Worm (Caenorhabditis elegans): ENCODE measurements around the gene mec-1.

The mec-1 gene

DNA sequence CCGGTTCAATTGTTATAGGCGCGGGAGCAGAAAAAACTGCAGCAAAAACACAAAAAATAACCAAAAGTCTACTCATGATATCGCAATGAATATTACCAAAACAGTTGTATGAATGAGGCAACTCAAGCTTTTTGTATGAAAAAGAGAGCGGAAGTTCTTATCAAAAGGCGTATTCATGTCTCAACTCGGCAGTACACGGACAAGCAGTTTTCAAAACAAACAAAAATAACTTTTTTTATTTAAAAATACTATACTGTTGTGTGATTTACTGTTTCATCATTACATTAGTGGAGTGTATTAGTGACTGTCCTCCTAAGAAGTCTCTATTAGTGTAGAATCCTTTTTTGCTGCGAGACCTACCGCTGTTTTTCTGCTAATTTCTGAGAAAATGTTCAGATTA, 8.9 kb upstream of the mec-1 start, which contains the start of gene Y57E12B.4:
TSS of gene Y57E12B.4 (minus strand) at position 101 of the 400 bp plus-strand sequence.
- TF ChIP-seq lir-3 (tag; optimal IDR thresholded peaks at IDR 0.05), result no peak
- TF ChIP-seq pqm-1 (tag; optimal IDR thresholded peaks at IDR 0.05), result no peak
- no peak for TF ChIP-seq T26A8.4 (GFP tag; IDR thresholded peaks at IDR 0.05)
- TF ChIP-seq tag-97 (GFP tag; IDR thresholded peaks at IDR 0.05), result no peak
- no peak for TF ChIP-seq ceh-44 (GFP tag; IDR thresholded peaks at IDR 0.05)
- TF ChIP-seq R02D3.7 (tag; optimal IDR thresholded peaks at IDR 0.05), result no peak
- no peak for TF ChIP-seq vab-7 (GFP tag; IDR thresholded peaks at IDR 0.05)
- no peak for TF ChIP-seq lin-13 (GFP tag; optimal IDR thresholded peaks at IDR 0.05)
- TF ChIP-seq nhr-25 (tag; optimal IDR thresholded peaks at IDR 0.05; ENCODE audit: borderline replicate concordance, insufficient read depth), result no peak
- TF ChIP-seq Y105C5A.15 (GFP tag; IDR thresholded peaks at IDR 0.05), result no peak
- no peak for TF ChIP-seq nhr-77 (tag; optimal IDR thresholded peaks at IDR 0.05)
- TF ChIP-seq Y75B8A.6 (GFP tag; IDR thresholded peaks at IDR 0.05), result no peak

DNA sequence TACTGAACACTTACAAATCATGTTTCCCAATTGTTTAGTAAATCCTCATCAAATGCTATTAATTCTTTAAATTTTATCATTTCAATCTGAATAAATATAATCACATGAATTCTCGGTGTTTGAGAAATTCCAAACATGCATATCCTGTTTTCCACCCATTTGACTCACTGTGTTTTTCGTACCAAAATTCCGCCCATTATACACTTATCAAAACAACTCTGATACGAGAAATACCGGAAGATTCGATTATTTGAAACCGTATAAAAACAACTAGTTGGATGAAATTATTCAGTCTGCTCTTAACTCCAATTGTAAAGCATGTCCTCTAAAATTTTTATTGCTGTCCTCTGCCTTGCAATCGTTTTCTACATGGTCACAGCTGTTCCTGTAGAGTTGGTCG, 8.1 kb upstream of the mec-1 start, which contains the start of gene Y57E12B.1:
TSS of gene Y57E12B.1 (plus strand) at position 301 of the 400 bp plus-strand sequence.
- TF ChIP-seq mdl-1 (tag; optimal IDR thresholded peaks at IDR 0.05) (no peak), tag-97 (GFP tag; IDR thresholded peaks at IDR 0.05) (no peak), ama-1 (optimal IDR thresholded peaks at IDR 0.05) (no peak), attf-4 (tag; optimal IDR thresholded peaks at IDR 0.05) (no peak)

DNA sequence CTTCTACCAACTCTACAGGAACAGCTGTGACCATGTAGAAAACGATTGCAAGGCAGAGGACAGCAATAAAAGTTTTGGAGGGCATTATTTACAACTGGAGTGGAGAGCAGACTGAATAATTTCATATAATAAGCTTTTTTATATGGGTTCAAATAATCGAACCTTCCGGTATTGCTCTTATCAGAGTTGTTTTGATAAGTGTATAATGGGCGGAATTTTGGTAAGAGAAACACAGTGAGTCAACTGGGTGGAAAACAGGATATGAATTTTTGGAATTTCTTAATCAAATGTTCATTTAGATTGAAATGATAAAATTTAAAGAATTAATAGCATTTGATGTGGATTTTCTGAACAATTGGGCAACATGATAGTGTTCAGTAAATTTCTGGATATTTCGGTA, 6.6 kb upstream of the mec-1 start, which contains the start of gene Y57E12B.11:
TSS of gene Y57E12B.11 (minus strand) at position 101 of the 400 bp plus-strand sequence.
- TF ChIP-seq F10B5.3 (tag; optimal IDR thresholded peaks at IDR 0.05) (no peak), pha-4 (GFP tag; IDR thresholded peaks at IDR 0.05) (no peak), pha-4 (tag; optimal IDR thresholded peaks at IDR 0.05) (no peak), dmd-8 (GFP tag; IDR thresholded peaks at IDR 0.05) (no peak)

DNA sequence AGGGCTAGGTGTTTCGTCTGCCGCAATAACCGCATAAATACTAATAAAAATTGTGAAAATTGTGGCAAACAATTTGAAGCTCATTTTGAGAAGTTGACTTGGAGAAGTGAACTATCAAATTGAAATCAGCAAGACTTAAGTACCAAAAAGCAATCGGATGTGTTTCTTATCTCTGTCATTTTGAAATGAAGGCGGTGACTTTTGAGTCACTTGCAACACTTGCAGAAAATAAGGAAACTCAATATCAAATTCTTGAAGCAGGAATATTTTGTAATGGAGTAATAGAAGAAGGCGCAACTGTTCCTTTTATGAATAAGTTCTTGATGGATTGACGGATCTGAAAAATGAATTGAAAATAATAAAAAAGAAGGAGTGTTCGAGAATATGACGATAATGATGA, 5.0 kb upstream of the mec-1 start, which contains the start of gene T07H8.11:
TSS of gene T07H8.11 (minus strand) at position 101 of the 400 bp plus-strand sequence.
- no peak for TF ChIP-seq zfp-3 (GFP tag; conservative IDR thresholded peaks at IDR 0.05)
- TF ChIP-seq zfp-2 (tag; optimal IDR thresholded peaks at IDR 0.05), result no peak
- no peak for TF ChIP-seq dve-1 (tag; optimal IDR thresholded peaks at IDR 0.05; ENCODE audit: insufficient read depth)
- TF ChIP-seq aha-1 (tag), result no peak
- TF ChIP-seq mxl-2 (GFP tag; conservative IDR thresholded peaks at IDR 0.05), result no peak
- no peak for TF ChIP-seq lim-7 (GFP tag; IDR thresholded peaks at IDR 0.05)
- no peak for TF ChIP-seq nhr-102 (tag; optimal IDR thresholded peaks at IDR 0.05)
- TF ChIP-seq php-3 (GFP tag; IDR thresholded peaks at IDR 0.05), result no peak
- TF ChIP-seq mdl-1 (tag; optimal IDR thresholded peaks at IDR 0.05), result no peak

DNA sequence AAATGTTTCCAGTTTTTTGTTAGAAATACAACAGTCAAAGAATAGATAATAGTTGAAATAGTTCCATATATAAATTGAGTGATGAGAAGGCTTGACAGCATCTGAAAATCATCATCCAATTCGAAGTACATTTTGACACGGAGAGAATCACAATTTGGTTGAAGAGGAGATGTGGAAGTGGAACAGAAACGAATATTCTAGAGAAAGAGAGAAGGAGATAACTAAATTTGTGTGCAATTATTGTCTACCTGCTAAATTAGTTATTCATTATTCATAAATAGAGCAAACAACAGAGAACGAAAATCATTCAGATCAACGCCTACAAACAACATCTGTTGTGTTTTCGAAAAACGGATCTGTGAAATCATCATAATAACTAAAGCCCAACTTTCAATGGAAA, 2.5 kb upstream of the mec-1 start, which contains the start of gene srg-31:
TSS of gene srg-31 (minus strand) at position 101 of the 400 bp plus-strand sequence.
- TF ChIP-seq unc-62 (GFP tag; optimal IDR thresholded peaks at IDR 0.05 in 1 of 2) (peak in 1 of 2 experiments; percentile 51), unc-62 (tag; optimal IDR thresholded peaks at IDR 0.05) (no peak), nhr-42 (GFP tag; IDR thresholded peaks at IDR 0.05) (no peak)

DNA sequence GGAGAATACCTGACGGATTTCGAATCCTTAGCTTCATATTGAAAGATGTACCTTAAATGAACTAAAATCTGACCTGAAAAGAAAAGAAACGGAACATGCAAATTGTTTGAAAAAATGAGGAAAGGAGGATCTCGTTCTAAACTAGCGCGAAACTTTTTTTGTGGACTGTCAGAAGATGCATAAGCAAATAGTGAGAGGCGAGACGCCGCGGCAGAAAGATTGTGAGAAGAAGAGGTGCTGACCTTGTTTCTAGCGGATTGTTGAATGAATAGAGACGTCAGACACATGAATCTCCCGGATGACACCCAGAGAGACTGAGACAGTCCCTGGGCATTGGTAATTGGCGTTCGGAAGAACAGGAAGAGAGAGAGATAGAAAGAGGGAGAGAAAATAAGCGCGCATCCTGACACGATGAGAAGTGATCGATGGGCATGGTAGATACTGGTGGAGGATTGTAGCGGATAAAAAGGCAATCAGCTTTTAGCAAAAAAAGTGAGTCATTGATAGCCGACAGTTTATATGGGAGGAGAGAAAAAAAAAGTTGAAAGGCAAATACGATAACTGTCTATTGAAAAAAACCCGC, 13.7 kb downstream of the mec-1 start, which contains the start of gene ptr-15:
TSS of gene ptr-15 (minus strand) at position 51 of the 583 bp plus-strand sequence.
- peak in 1 of 2 experiments; percentile 10 for TF ChIP-seq unc-62 (GFP tag; optimal IDR thresholded peaks at IDR 0.05 in 1 of 2)
- no peak for TF ChIP-seq unc-62 (tag; optimal IDR thresholded peaks at IDR 0.05)
- TF ChIP-seq mdl-1 (tag; optimal IDR thresholded peaks at IDR 0.05), result peak in 1 of 2 experiments; percentile 35
- TF ChIP-seq daf-19 (GFP tag; conservative IDR thresholded peaks at IDR 0.05), result no peak
- TF ChIP-seq nhr-28 (tag; optimal IDR thresholded peaks at IDR 0.05), result peak; percentile 32
- TF ChIP-seq mxl-3 (GFP tag; optimal IDR thresholded peaks at IDR 0.05), result peak; percentile 70
- no peak for TF ChIP-seq mes-2 (tag; optimal IDR thresholded peaks at IDR 0.05; ENCODE audit: poor library complexity, severe bottlenecking)
- peak; percentile 21 for TF ChIP-seq nhr-48 (tag; optimal IDR thresholded peaks at IDR 0.05)

Measured in whole organism, L4 larva.